Worm (Caenorhabditis elegans) whole organism, midembryonic: Measurements from ENCODE around the gene R04A9.6.

Experiments used
- T22C8.4 ChIP-seq: fragments of 200-800 bp; sonication (Bioruptor generic); IDR thresholded peaks from 2 replicates; pipeline ENCODE4 v1.3.6; 2022; ENCODE audit warnings: missing genetic modification characterization, missing compliant biosample characterization
- flt-1 ChIP-seq: fragments of 200-800 bp; sonication (Bioruptor generic); IDR thresholded peaks from 2 replicates; pipeline ENCODE4 v1.3.6; 2022; ENCODE audit warnings: missing genetic modification characterization, missing compliant biosample characterization
- med-1 ChIP-seq: sonication (generic microtip); optimal IDR thresholded peaks from 2 replicates; lab custom pipeline; 2017; ENCODE audit warnings: missing genetic modification characterization, mild to moderate bottlenecking, missing compliant biosample characterization, antibody characterized with exemption, missing genetic modification reagents; ENCODE audit not compliant: insufficient read depth
- ref-1 ChIP-seq: fragments of 200-800 bp; sonication (Bioruptor generic); conservative IDR thresholded peaks from 2 replicates; pipeline ENCODE4 v1.3.6; 2022; ENCODE audit warnings: missing genetic modification reagents, missing genetic modification characterization, missing compliant biosample characterization
- ztf-23 ChIP-seq: fragments of 200-800 bp; sonication (Bioruptor generic); IDR thresholded peaks from 2 replicates; pipeline ENCODE4 v1.3.6; 2022; ENCODE audit warnings: missing genetic modification reagents, missing genetic modification characterization, missing compliant biosample characterization
- ztf-29 ChIP-seq: fragments of 200-800 bp; sonication (Bioruptor generic); IDR thresholded peaks from 2 replicates; pipeline ENCODE4 v1.3.6; 2022; ENCODE audit warnings: missing genetic modification reagents, missing genetic modification characterization, missing compliant biosample characterization

DNA sequence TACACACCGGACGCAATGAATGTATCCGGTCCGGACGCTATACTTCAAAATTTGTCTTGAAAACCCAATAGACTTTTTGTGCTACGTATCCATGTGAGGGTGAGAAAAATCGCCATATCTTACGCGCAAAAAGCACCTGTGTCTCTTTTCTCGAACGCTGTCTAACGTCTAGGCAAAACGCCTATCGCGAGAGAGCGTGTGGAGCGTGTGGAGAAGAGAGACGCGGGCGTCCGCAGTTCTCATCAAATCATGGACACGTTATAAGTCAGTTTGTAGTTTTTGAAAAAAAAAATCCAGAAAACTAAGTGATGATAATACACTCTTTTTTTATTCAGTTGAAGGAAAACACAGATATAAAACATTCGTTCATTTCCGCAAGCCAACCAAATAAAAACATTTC lies 16.3 kb upstream of the R04A9.6 start:
- TF ChIP-seq ztf-29: no peak
- no peak for TF ChIP-seq flt-1 (GFP tag; lab: Robert Waterston, UW)
- no peak for TF ChIP-seq med-1 (GFP tag; lab: Kevin White, UChicago)
- no peak for TF ChIP-seq ztf-23 (GFP tag; lab: Robert Waterston, UW)
- TF ChIP-seq T22C8.4: no peak
- TF ChIP-seq ref-1: no peak
